Worm (Caenorhabditis elegans): ENCODE data around the gene R12B2.13.
"Not testable (repeated sequence)": the region's sequence is repeated elsewhere in the genome, so short reads cannot be mapped to it uniquely, and the experiment has no call there.

DNA sequence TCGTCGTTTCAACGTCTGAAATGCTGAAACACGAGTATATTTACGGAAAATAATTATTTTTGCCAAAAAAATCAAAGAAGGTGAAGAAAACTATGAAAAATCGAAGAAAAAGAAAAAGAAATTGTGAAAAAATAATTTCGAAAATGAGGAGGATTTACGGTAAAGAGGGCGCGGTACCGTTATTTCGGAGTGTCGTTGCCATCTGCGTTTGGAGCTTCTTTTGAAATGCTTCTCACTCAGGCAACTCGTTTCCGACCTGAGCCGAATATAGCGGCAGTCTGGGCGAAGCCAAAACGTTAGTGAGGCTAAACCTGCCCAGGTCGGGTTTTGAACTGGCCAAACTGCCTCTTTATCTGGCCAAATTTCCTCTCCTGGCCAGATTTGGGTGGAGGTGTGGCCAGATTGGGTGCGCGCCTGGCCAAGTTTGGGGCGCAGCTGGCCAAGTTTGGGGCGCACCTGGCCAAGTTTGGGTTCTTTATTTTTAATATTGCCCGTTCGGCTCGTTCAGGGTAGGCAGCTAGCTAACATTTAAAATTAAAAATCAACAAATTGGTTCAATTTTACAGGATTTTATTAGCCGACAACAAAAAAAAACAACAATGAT, 49.4 kb downstream of the R12B2.13 start:
- not testable (repeated sequence) for TF ChIP-seq nhr-28 (tag; optimal IDR thresholded peaks at IDR 0.05); pha-4 (GFP tag; IDR thresholded peaks at IDR 0.05); pha-4 (tag; optimal IDR thresholded peaks at IDR 0.05); ztf-11 (tag; optimal IDR thresholded peaks at IDR 0.05); fos-1 (tag; optimal IDR thresholded peaks at IDR 0.05); aly-2 (tag; optimal IDR thresholded peaks at IDR 0.05); F44E2.7 (GFP tag; IDR thresholded peaks at IDR 0.05); nhr-41 (GFP tag; IDR thresholded peaks at IDR 0.05); egl-27 (tag; optimal IDR thresholded peaks at IDR 0.05)
